Worm (Caenorhabditis elegans) whole organism, L3 larva: Measurements from ENCODE around the gene B0252.3.
"Not testable (repeated sequence)": the region's sequence is repeated elsewhere in the genome, so short reads cannot be mapped to it uniquely, and the experiment has no call there.

ENCODE experiments used
- ZK546.5 ChIP-seq: sonication (generic microtip); optimal IDR thresholded peaks from 2 replicates; lab custom pipeline; 2017; ENCODE audit warnings: missing biosample characterization, missing genetic modification characterization
- aly-2 ChIP-seq: fragments of 150-350 bp; optimal IDR thresholded peaks from 2 replicates; lab custom pipeline; 2014; ENCODE audit warnings: missing biosample characterization, missing genetic modification characterization
- daf-12 ChIP-seq: fragments of 150-350 bp; optimal IDR thresholded peaks from 2 replicates; lab custom pipeline; 2014; ENCODE audit warnings: missing biosample characterization, missing genetic modification reagents, missing genetic modification characterization
- egl-5 ChIP-seq: fragments of 150-350 bp; optimal IDR thresholded peaks from 2 replicates; lab custom pipeline; 2017; ENCODE audit warnings: missing biosample characterization, missing genetic modification reagents, missing genetic modification characterization, inconsistent platforms
- elt-3 ChIP-seq, 3 experiments: fragments of 150-350 bp in 1 of 3; sonication (generic microtip) in 2 of 3; optimal IDR thresholded peaks; 2 replicates in 2 of 3; 4 replicates in 1 of 3; lab custom pipeline; 2014 to 2017; ENCODE audit warnings: missing biosample characterization in 3 of 3, missing genetic modification characterization in 3 of 3
- lin-39 ChIP-seq: fragments of 150-350 bp; optimal IDR thresholded peaks from 2 replicates; lab custom pipeline; 2018; ENCODE audit warnings: missing biosample characterization, missing genetic modification reagents, missing genetic modification characterization
- nhr-11 ChIP-seq: fragments of 150-350 bp; optimal IDR thresholded peaks from 2 replicates; lab custom pipeline; 2014; ENCODE audit warnings: missing biosample characterization, missing genetic modification characterization
- nhr-12 ChIP-seq: fragments of 150-350 bp; optimal IDR thresholded peaks from 2 replicates; lab custom pipeline; 2014; ENCODE audit warnings: missing biosample characterization, missing genetic modification characterization
- nhr-28 ChIP-seq: fragments of 150-350 bp; optimal IDR thresholded peaks from 2 replicates; lab custom pipeline; 2014; ENCODE audit warnings: missing biosample characterization, missing genetic modification characterization
- nhr-77 ChIP-seq: fragments of 150-350 bp; optimal IDR thresholded peaks from 2 replicates; lab custom pipeline; 2014; ENCODE audit warnings: missing biosample characterization, missing genetic modification characterization
- skn-1 ChIP-seq: fragments of 150-350 bp; optimal IDR thresholded peaks from 2 replicates; lab custom pipeline; 2014; ENCODE audit warnings: missing biosample characterization, missing genetic modification characterization
- zag-1 ChIP-seq: fragments of 150-350 bp; optimal IDR thresholded peaks from 2 replicates; lab custom pipeline; 2014; ENCODE audit warnings: missing biosample characterization, missing genetic modification characterization

DNA sequence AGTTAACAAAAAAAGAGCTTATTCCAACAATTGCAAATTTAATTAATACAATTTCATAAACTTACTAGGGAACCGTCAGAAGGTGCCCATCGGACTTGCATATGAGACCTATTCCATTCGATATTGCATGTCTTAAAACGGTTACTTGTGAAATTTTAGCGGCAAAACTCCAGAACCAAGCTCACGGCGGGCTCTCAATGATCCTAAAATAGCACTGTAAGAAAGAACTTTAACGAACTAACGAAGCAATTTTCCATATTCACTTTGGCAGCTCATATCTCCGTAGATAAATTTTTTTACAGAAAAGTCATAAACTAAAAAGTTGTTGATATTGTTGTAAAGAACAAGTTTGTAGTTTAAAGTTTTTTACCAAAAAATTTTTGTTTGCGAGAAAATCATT lies at the start of gene B0252.3:
- not testable (repeated sequence) for TF ChIP-seq lin-39; nhr-12 (tag; lab: Kevin White, UChicago); egl-5; nhr-11 (tag; lab: Kevin White, UChicago); skn-1 (tag; lab: Kevin White, UChicago); nhr-77 (tag; lab: Kevin White, UChicago); nhr-28 (tag; lab: Kevin White, UChicago); zag-1 (tag; lab: Kevin White, UChicago); ZK546.5 (tag; lab: Kevin White, UChicago); daf-12; elt-3 (tag; optimal IDR thresholded peaks at IDR 0.05; lab: Kevin White, UChicago); aly-2 (tag; lab: Kevin White, UChicago)
